Fruit fly (Drosophila melanogaster) whole organism, adult: ENCODE data around the gene rasp.

ENCODE experiments used
- CG11617 ChIP-seq: fragments of 200-800 bp; sonication (Bioruptor generic); optimal IDR thresholded peaks from 2 replicates; lab custom pipeline; 2017; ENCODE audit warnings: mild to moderate bottlenecking, missing biosample characterization, missing genetic modification reagents, missing genetic modification characterization
- CG12768 ChIP-seq: fragments of 200-800 bp; sonication (Bioruptor generic); optimal IDR thresholded peaks from 2 replicates; lab custom pipeline; 2017; ENCODE audit warnings: missing biosample characterization, missing genetic modification characterization, mild to moderate bottlenecking, moderate library complexity, missing genetic modification reagents
- CG14711 ChIP-seq: fragments of 200-800 bp; sonication (Bioruptor generic); optimal IDR thresholded peaks from 2 replicates; lab custom pipeline; 2018; ENCODE audit warnings: missing biosample characterization, mild to moderate bottlenecking, missing genetic modification characterization, moderate library complexity
- CG1620 ChIP-seq: fragments of 200-800 bp; sonication (Bioruptor generic); optimal IDR thresholded peaks from 2 replicates; lab custom pipeline; 2016; ENCODE audit warnings: missing biosample characterization, missing genetic modification characterization
- CG33017 ChIP-seq: fragments of 200-800 bp; sonication (Bioruptor generic); optimal IDR thresholded peaks from 2 replicates; lab custom pipeline; 2018; ENCODE audit warnings: missing biosample characterization, mild to moderate bottlenecking, missing genetic modification characterization, moderate library complexity
- Clk ChIP-seq: fragments of 200-800 bp; sonication (Bioruptor generic); optimal IDR thresholded peaks from 2 replicates; lab custom pipeline; 2017; ENCODE audit warnings: missing biosample characterization, missing genetic modification characterization
- Mnt ChIP-seq: fragments of 200-800 bp; sonication (Bioruptor generic); optimal IDR thresholded peaks from 2 replicates; lab custom pipeline; 2016; ENCODE audit warnings: missing biosample characterization, mild to moderate bottlenecking, missing genetic modification characterization
- bab1 ChIP-seq: fragments of 200-800 bp; sonication (Bioruptor generic); optimal IDR thresholded peaks from 3 replicates; lab custom pipeline; 2019; ENCODE audit warnings: missing biosample characterization, mild to moderate bottlenecking, missing genetic modification characterization, moderate library complexity
- kay ChIP-seq: fragments of 200-800 bp; sonication (Bioruptor generic); peaks from one replicate; lab custom pipeline; 2016; ENCODE audit warnings: missing biosample characterization, missing genetic modification characterization, borderline replicate concordance
- tj ChIP-seq: fragments of 200-800 bp; sonication (Bioruptor generic); optimal IDR thresholded peaks from 3 replicates; lab custom pipeline; 2017; ENCODE audit warnings: missing biosample characterization, mild to moderate bottlenecking, missing genetic modification characterization, moderate library complexity
- toe ChIP-seq: fragments of 200-800 bp; sonication (Bioruptor generic); optimal IDR thresholded peaks from 2 replicates; lab custom pipeline; 2016; ENCODE audit warnings: missing biosample characterization, missing genetic modification characterization

DNA sequence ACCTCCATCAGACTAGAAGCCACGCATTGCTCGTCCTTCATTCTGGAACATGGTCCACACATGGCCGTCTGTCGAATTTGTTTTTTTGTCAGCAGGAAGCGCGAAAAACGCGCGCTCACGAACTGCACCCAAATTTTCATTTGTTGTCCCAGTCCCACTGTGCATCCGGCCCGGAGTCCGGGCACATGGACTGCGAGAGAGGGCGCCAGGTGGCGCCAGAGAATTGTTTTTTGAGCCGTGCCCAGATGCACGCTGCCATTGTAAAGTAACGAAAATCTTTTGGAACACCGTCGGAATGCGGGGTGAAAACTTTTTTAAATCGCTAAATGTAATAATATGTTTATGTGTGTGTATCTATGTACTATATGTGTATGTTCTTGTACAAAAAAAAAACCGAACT, 4.3 kb upstream of the rasp start:
- TF ChIP-seq CG12768 (no peak), CG33017 (no peak), toe (GFP tag; lab: Kevin White, UChicago) (no peak), tj (GFP tag; lab: Kevin White, UChicago) (no peak), bab1 (GFP tag; lab: Kevin White, UChicago) (no peak), Clk (no peak), CG1620 (GFP tag; lab: Kevin White, UChicago) (no peak), Mnt (GFP tag; lab: Kevin White, UChicago) (no peak), kay (GFP tag; lab: Kevin White, UChicago) (no peak), CG11617 (GFP tag; lab: Kevin White, UChicago) (no peak), CG14711 (tag; lab: Kevin White, UChicago) (no peak)
